Fruit fly (Drosophila melanogaster) whole organism, wandering third instar larva: ENCODE measurements around the gene Pino.
A peak's percentile ranks its signal among the peaks of the same experiment; 100 is the strongest.

Experiments used
- Abd-B ChIP-seq: fragments of >200 bp; optimal IDR thresholded peaks from 2 replicates; lab custom pipeline; 2017; ENCODE audit warnings: missing biosample characterization, missing genetic modification characterization
- CG32264 ChIP-seq: fragments of 200-800 bp; sonication (Bioruptor generic); optimal IDR thresholded peaks from 2 replicates; lab custom pipeline; 2016; ENCODE audit warnings: missing biosample characterization, missing genetic modification characterization
- CG9705 ChIP-seq: fragments of 200-800 bp; sonication (Bioruptor generic); optimal IDR thresholded peaks from 2 replicates; lab custom pipeline; 2018; ENCODE audit warnings: missing biosample characterization, mild to moderate bottlenecking, missing genetic modification characterization
- CrebA ChIP-seq: fragments of 200-800 bp; sonication (Bioruptor generic); optimal IDR thresholded peaks from 2 replicates; lab custom pipeline; 2016; ENCODE audit warnings: missing biosample characterization, mild to moderate bottlenecking, missing genetic modification characterization, borderline replicate concordance
- GATAd ChIP-seq: sonication (Bioruptor generic); optimal IDR thresholded peaks from 2 replicates; lab custom pipeline; 2016; ENCODE audit warnings: missing biosample characterization, missing genetic modification characterization
- Hr78 ChIP-seq: fragments of >200 bp; optimal IDR thresholded peaks from 2 replicates; lab custom pipeline; 2017; ENCODE audit warnings: missing biosample characterization, missing genetic modification characterization
- Hr83 ChIP-seq: fragments of 200-300 bp; sonication (Bioruptor generic); optimal IDR thresholded peaks from 2 replicates; lab custom pipeline; 2016; ENCODE audit warnings: missing biosample characterization, mild to moderate bottlenecking, missing genetic modification characterization, moderate library complexity; ENCODE audit not compliant: poor library complexity, severe bottlenecking
- Jra ChIP-seq: sonication (Bioruptor generic); optimal IDR thresholded peaks from 2 replicates; lab custom pipeline; 2016; ENCODE audit warnings: missing biosample characterization, missing genetic modification characterization
- Mio ChIP-seq: sonication (Bioruptor generic); optimal IDR thresholded peaks from 2 replicates; lab custom pipeline; 2016; ENCODE audit warnings: missing biosample characterization, missing genetic modification characterization
- Myc ChIP-seq: fragments of >200 bp; optimal IDR thresholded peaks from 2 replicates; lab custom pipeline; 2017
- N ChIP-seq: fragments of >200 bp; optimal IDR thresholded peaks from 2 replicates; lab custom pipeline; 2018; ENCODE audit warnings: missing biosample characterization, missing external identifiers, missing genetic modification characterization
- OdsH ChIP-seq: fragments of 200-800 bp; sonication (Bioruptor generic); optimal IDR thresholded peaks from 2 replicates; lab custom pipeline; 2016; ENCODE audit warnings: missing biosample characterization, mild to moderate bottlenecking, missing genetic modification characterization
- Rel ChIP-seq, 2 experiments: fragments of 200-800 bp; sonication (Bioruptor generic) in 1 of 2; optimal IDR thresholded peaks; 2 replicates in 1 of 2; 3 replicates in 1 of 2; lab custom pipeline; 2016 to 2019; ENCODE audit warnings: mild to moderate bottlenecking in 2 of 2, missing biosample characterization in 2 of 2, missing genetic modification characterization in 2 of 2, moderate library complexity in 1 of 2
- Vsx2 ChIP-seq: fragments of 200-300, 225-300 bp; sonication (Bioruptor generic); optimal IDR thresholded peaks from 2 replicates; lab custom pipeline; 2018; ENCODE audit warnings: missing biosample characterization, missing genetic modification characterization; ENCODE audit not compliant: partially characterized antibody
- br ChIP-seq: fragments of 200-800 bp; sonication (Bioruptor generic); optimal IDR thresholded peaks from 2 replicates; lab custom pipeline; 2016; ENCODE audit warnings: missing biosample characterization, missing genetic modification characterization
- brk ChIP-seq: fragments of 200-800 bp; sonication (Bioruptor generic); optimal IDR thresholded peaks from 2 replicates; lab custom pipeline; 2016; ENCODE audit warnings: missing biosample characterization, mild to moderate bottlenecking, missing genetic modification characterization
- dl ChIP-seq, 2 experiments: fragments of 175-275, 200-275 bp in 1 of 2; fragments of 200-275 bp in 1 of 2; sonication (Bioruptor generic); optimal IDR thresholded peaks; lab custom pipeline; 2018; ENCODE audit warnings: mild to moderate bottlenecking in 2 of 2, missing biosample characterization in 2 of 2, missing genetic modification characterization in 2 of 2, moderate library complexity in 2 of 2; ENCODE audit not compliant: partially characterized antibody in 2 of 2, insufficient read depth in 1 of 2
- dmrt93B ChIP-seq: fragments of 200-800 bp; sonication (Bioruptor generic); optimal IDR thresholded peaks from 2 replicates; lab custom pipeline; 2018; ENCODE audit warnings: missing biosample characterization, mild to moderate bottlenecking, missing genetic modification characterization
- foxo ChIP-seq, 2 experiments: fragments of 200-800 bp; sonication (Bioruptor generic); optimal IDR thresholded peaks; 2 replicates in 1 of 2; 3 replicates in 1 of 2; lab custom pipeline; 2016 to 2017; ENCODE audit warnings: missing biosample characterization in 2 of 2, missing genetic modification characterization in 2 of 2
- fru ChIP-seq: fragments of 200-800 bp; sonication (Bioruptor generic); optimal IDR thresholded peaks from 3 replicates; lab custom pipeline; 2016; ENCODE audit warnings: missing biosample characterization, mild to moderate bottlenecking, missing genetic modification characterization
- h ChIP-seq: fragments of 200-800 bp; sonication (Bioruptor generic); optimal IDR thresholded peaks from 3 replicates; lab custom pipeline; 2016; ENCODE audit warnings: missing biosample characterization, mild to moderate bottlenecking, missing genetic modification characterization
- lola ChIP-seq: fragments of >200 bp; optimal IDR thresholded peaks from 2 replicates; lab custom pipeline; 2017; ENCODE audit warnings: missing biosample characterization, missing genetic modification characterization
- pan ChIP-seq: fragments of >200 bp; optimal IDR thresholded peaks from 2 replicates; lab custom pipeline; 2017
- psq ChIP-seq: fragments of 200-800 bp; sonication (Bioruptor generic); optimal IDR thresholded peaks from 3 replicates; lab custom pipeline; 2017; ENCODE audit warnings: missing biosample characterization, mild to moderate bottlenecking, missing genetic modification characterization, moderate library complexity
- rgr ChIP-seq: fragments of 200-800 bp; sonication (Bioruptor generic); optimal IDR thresholded peaks from 3 replicates; lab custom pipeline; 2016; ENCODE audit warnings: missing biosample characterization, mild to moderate bottlenecking, missing genetic modification characterization
- sage ChIP-seq: fragments of 200-800 bp; sonication (Bioruptor generic); optimal IDR thresholded peaks from 2 replicates; lab custom pipeline; 2016; ENCODE audit warnings: missing biosample characterization, mild to moderate bottlenecking, missing genetic modification characterization
- sv ChIP-seq: fragments of 200-800 bp; sonication (Bioruptor generic); optimal IDR thresholded peaks from 3 replicates; lab custom pipeline; 2016; ENCODE audit warnings: missing biosample characterization, missing genetic modification characterization
- usp ChIP-seq: fragments of >200 bp; optimal IDR thresholded peaks from 2 replicates; lab custom pipeline; 2017; ENCODE audit warnings: missing biosample characterization, missing genetic modification characterization
- woc ChIP-seq: sonication (Bioruptor generic); optimal IDR thresholded peaks from 2 replicates; lab custom pipeline; 2016; ENCODE audit warnings: missing biosample characterization, mild to moderate bottlenecking, missing genetic modification characterization

The Pino gene

DNA sequence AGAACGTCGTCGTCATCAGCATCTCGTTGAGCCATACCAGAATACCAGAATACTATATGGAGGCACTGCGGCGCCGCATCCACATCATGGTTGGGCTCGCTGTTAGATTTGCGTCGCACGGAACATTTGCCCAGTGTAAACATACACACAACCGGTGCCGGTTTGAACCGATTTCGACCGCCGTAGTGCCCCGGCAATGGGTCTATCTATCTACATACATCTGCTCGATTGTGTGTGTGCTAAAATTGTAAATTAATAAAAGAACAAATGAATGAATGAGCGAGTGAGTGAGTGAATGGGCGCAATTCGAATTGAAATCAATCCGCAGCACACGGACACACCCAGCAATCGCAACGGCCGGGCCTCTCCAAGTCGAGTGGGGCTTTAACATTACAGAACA, 3.3 kb downstream of the Pino start:
- TF ChIP-seq dmrt93B (GFP tag; lab: Kevin White, UChicago) (no peak), rgr (GFP tag; lab: Kevin White, UChicago) (no peak), Rel (GFP tag; optimal IDR thresholded peaks at IDR 0.05; lab: Kevin White, UChicago) (no peak), Rel (tag; optimal IDR thresholded peaks at IDR 0.05; lab: Kevin White, UChicago) (peak; percentile 24)

DNA sequence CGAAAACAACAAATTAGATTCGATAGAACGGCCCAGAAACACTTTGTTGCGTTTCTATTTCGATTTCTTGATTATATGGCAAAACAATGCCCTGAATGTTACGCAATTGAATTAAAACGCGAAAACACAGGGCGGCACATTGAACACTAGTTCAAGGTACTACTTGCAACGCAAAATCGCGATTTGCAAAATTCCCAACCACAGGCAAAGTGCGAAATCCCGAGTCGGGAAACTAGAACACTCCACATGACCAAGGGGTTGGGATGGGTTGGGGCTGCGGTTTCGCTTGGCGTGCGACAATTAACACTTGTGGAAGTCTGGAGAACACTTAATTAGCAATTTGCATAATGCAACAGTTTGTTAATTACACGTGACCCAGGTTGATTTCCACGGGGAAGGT, 4.5 kb downstream of the Pino start:
- no peak for TF ChIP-seq Hr78 (GFP tag; lab: Kevin White, UChicago)
- no peak for TF ChIP-seq br (GFP tag; lab: Kevin White, UChicago)
- no peak for TF ChIP-seq psq (GFP tag; lab: Kevin White, UChicago)
- TF ChIP-seq Mio (GFP tag; lab: Kevin White, UChicago), result no peak
- no peak for TF ChIP-seq N (GFP tag; lab: Kevin White, UChicago)
- TF ChIP-seq brk, result no peak
- no peak for TF ChIP-seq woc
- no peak for TF ChIP-seq CrebA (GFP tag; lab: Kevin White, UChicago)
- no peak for TF ChIP-seq lola (GFP tag; lab: Kevin White, UChicago)
- no peak for TF ChIP-seq fru (GFP tag; lab: Kevin White, UChicago)
- no peak for TF ChIP-seq Abd-B (GFP tag; lab: Kevin White, UChicago)
- no peak for TF ChIP-seq CG32264
- TF ChIP-seq Hr83 (GFP tag; lab: Kevin White, UChicago), result no peak
- no peak for TF ChIP-seq pan (lab: Kevin White, UChicago)
- no peak for TF ChIP-seq CG9705 (GFP tag; lab: Kevin White, UChicago)
- TF ChIP-seq sv, result no peak
- TF ChIP-seq dmrt93B (GFP tag; lab: Kevin White, UChicago), result no peak

DNA sequence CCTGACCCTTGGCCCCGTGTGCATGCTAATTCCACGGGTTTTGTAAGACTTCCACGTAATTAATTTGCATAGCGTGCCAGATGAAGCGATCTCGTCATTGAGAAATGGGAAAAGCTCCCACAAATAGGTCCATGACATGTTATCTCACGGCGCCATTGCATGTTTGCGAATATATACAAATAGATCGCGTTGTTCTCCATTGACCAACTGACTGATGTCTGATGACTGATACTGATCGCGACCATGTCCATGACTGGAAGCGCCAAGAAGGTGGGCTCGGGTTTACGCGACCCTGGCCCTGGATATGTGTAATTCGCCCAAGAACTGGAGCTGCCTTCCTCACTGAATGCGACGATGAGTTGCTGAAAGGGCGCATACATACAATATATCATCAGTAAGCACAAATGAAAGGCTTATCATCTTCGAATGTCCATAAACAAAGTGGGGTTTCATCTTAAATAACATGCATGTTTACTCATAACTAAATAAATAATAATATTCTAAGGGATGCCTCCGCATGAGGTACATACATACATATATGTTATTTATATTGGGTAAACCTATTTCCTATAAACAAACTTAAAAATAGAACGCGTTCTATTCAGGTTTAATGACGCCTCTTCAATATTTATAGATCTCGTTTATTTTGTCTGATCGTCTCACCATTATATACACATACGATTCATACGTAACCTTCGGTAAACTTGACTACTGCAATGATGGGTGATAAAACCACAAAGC, 5.5 kb downstream of the Pino start:
- TF ChIP-seq Vsx2 (GFP tag; lab: Kevin White, UChicago) (no peak), CG9705 (GFP tag; lab: Kevin White, UChicago) (no peak), pan (lab: Kevin White, UChicago) (no peak), usp (GFP tag; lab: Kevin White, UChicago) (no peak), GATAd (GFP tag; lab: Kevin White, UChicago) (no peak), woc (no peak), Myc (no peak), Rel (GFP tag; optimal IDR thresholded peaks at IDR 0.05; lab: Kevin White, UChicago) (no peak), Rel (tag; optimal IDR thresholded peaks at IDR 0.05; lab: Kevin White, UChicago) (no peak), sage (GFP tag; lab: Kevin White, UChicago) (no peak), Mio (GFP tag; lab: Kevin White, UChicago) (no peak), dl (GFP tag; optimal IDR thresholded peaks at IDR 0.05; lab: Kevin White, UChicago; ENCODE audit: insufficient read depth in 1 of 2, partially characterized antibody in 2 of 2) (no peak), br (GFP tag; lab: Kevin White, UChicago) (no peak), CG32264 (no peak), OdsH (GFP tag; lab: Kevin White, UChicago) (no peak)

DNA sequence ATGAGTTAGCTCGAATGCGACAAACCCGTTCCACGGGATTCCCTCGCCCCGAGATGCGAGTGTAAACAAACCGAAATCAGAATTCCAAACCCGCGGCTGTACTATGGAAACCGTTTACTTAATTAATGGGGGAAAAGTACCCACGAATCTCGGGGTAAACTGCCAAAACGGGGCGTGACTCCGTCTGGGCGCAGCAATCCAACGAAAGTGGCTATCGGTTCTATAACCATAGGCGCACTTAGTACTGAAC, 6.1 kb downstream of the Pino start:
- TF ChIP-seq Jra (GFP tag; lab: Kevin White, UChicago) (no peak), Rel (GFP tag; optimal IDR thresholded peaks at IDR 0.05; lab: Kevin White, UChicago) (no peak), Rel (tag; optimal IDR thresholded peaks at IDR 0.05; lab: Kevin White, UChicago) (peak; percentile 75), N (GFP tag; lab: Kevin White, UChicago) (no peak), rgr (GFP tag; lab: Kevin White, UChicago) (no peak), br (GFP tag; lab: Kevin White, UChicago) (no peak)

DNA sequence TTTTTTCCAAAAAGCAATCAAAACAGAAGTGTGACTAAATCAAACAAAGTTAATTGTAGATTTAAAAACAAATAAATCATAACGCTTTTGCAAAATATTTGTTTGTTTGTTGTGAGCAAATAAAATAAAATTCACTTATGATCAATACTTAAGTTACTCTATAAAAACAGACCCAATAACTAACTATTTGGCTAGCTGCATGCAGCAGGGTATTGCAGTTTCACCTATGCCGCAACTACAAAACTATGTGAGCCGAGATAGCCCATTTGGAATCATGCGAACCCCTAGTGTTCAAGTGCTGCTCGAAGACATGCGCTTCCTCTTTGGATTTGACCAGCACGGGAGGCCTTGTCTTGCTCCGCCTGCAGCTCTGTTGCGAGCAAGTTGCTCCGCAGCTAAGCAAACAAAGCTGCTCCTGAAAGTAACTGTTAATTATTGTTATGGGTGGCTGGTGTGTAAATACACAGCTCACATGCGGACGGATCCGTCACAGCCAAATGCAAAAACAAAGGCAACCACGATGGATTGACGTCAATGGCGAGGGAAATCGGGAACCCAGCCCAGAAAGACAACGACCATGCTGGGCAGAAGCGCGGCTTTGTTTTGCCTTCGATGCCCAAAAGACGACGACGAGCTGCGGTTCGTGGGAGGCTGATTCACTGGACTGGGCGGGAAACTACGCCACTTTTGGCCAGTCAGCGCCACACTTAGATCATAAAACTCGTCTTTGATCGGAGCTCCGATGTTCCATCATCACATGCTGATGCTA, 6.6 kb downstream of the Pino start:
- TF ChIP-seq Hr83 (GFP tag; lab: Kevin White, UChicago) (peak; percentile 91), Hr78 (GFP tag; lab: Kevin White, UChicago) (no peak), usp (GFP tag; lab: Kevin White, UChicago) (no peak), fru (GFP tag; lab: Kevin White, UChicago) (peak; percentile 37), rgr (GFP tag; lab: Kevin White, UChicago) (peak; percentile 39), foxo (GFP tag; optimal IDR thresholded peaks at IDR 0.05; lab: Kevin White, UChicago) (peak in 1 of 2 experiments; percentile 23), lola (GFP tag; lab: Kevin White, UChicago) (no peak), br (GFP tag; lab: Kevin White, UChicago) (peak; percentile 30), OdsH (GFP tag; lab: Kevin White, UChicago) (peak; percentile 44), Jra (GFP tag; lab: Kevin White, UChicago) (peak; percentile 37), h (GFP tag; lab: Kevin White, UChicago) (peak; percentile 58)
- TF ChIP-seq, all 38 proteins: peak for 8
